Fruit fly (Drosophila melanogaster) whole organism, pupa: ENCODE measurements around the gene CG10597.
A peak's percentile ranks its signal among the peaks of the same experiment; 100 is the strongest.

Experiments
- CG10348 ChIP-seq: fragments of 200-800 bp; sonication (Bioruptor generic); IDR thresholded peaks from 2 replicates; pipeline ENCODE4 v1.3.6; 2022; ENCODE audit warnings: missing biosample characterization, missing genetic modification characterization
- CG12605 ChIP-seq: fragments of 200-800 bp; sonication (Bioruptor generic); IDR thresholded peaks from 2 replicates; pipeline ENCODE4 v1.3.6; 2022; ENCODE audit warnings: missing biosample characterization, missing genetic modification characterization
- CG13204 ChIP-seq: fragments of 200-800 bp; sonication (Bioruptor generic); optimal IDR thresholded peaks from 2 replicates; lab custom pipeline; 2018; ENCODE audit warnings: missing biosample characterization, mild to moderate bottlenecking, missing genetic modification characterization, moderate library complexity
- CG14655 ChIP-seq: fragments of 200-800 bp; sonication (Bioruptor generic); optimal IDR thresholded peaks from 3 replicates; lab custom pipeline; 2017; ENCODE audit warnings: mild to moderate bottlenecking, missing biosample characterization, missing genetic modification reagents, missing genetic modification characterization
- CG15710 ChIP-seq: fragments of 200-800 bp; sonication (Bioruptor generic); optimal IDR thresholded peaks from 2 replicates; lab custom pipeline; 2018; ENCODE audit warnings: missing biosample characterization, mild to moderate bottlenecking, missing genetic modification characterization, moderate library complexity
- CG17806 ChIP-seq: fragments of 200-800 bp; sonication (Bioruptor generic); optimal IDR thresholded peaks from 2 replicates; lab custom pipeline; 2018; ENCODE audit warnings: missing biosample characterization, mild to moderate bottlenecking, missing genetic modification characterization, moderate library complexity
- CG32121 ChIP-seq: fragments of 200-800 bp; sonication (Bioruptor generic); IDR thresholded peaks from 2 replicates; pipeline ENCODE4 v1.3.6; 2022; ENCODE audit warnings: missing biosample characterization, missing genetic modification characterization
- CG34367 ChIP-seq: fragments of 200-800 bp; sonication (Bioruptor generic); optimal IDR thresholded peaks from 2 replicates; lab custom pipeline; 2018; ENCODE audit warnings: missing biosample characterization, mild to moderate bottlenecking, missing genetic modification characterization
- CG4496 ChIP-seq: fragments of 200-800 bp; sonication (Bioruptor generic); IDR thresholded peaks from 3 replicates; pipeline ENCODE4 v1.3.6; 2022; ENCODE audit warnings: missing biosample characterization, missing genetic modification characterization
- CG8159 ChIP-seq: fragments of 200-800 bp; sonication (Bioruptor generic); optimal IDR thresholded peaks from 3 replicates; lab custom pipeline; 2018; ENCODE audit warnings: missing biosample characterization, mild to moderate bottlenecking, missing genetic modification characterization, moderate library complexity
- CG8301 ChIP-seq: fragments of 200-800 bp; sonication (Bioruptor generic); optimal IDR thresholded peaks from 2 replicates; lab custom pipeline; 2018; ENCODE audit warnings: missing biosample characterization, mild to moderate bottlenecking, missing genetic modification characterization
- CG9948 ChIP-seq: fragments of 200-800 bp; sonication (Bioruptor generic); optimal IDR thresholded peaks from 2 replicates; lab custom pipeline; 2018; ENCODE audit warnings: missing biosample characterization, mild to moderate bottlenecking, missing genetic modification characterization, moderate library complexity
- D1 ChIP-seq: fragments of 200-800 bp; sonication (Bioruptor generic); optimal IDR thresholded peaks from 2 replicates; lab custom pipeline; 2018; ENCODE audit warnings: missing biosample characterization, mild to moderate bottlenecking, missing genetic modification characterization, moderate library complexity
- EcR ChIP-seq: fragments of 200-800 bp; sonication (Bioruptor generic); optimal IDR thresholded peaks from 3 replicates; lab custom pipeline; 2019; ENCODE audit warnings: missing biosample characterization, missing genetic modification characterization, mild to moderate bottlenecking, moderate library complexity, missing genetic modification reagents
- Ets98B ChIP-seq: fragments of 200-800 bp; sonication (Bioruptor generic); IDR thresholded peaks from 2 replicates; pipeline ENCODE4 v1.3.6; 2022; ENCODE audit warnings: missing biosample characterization, missing genetic modification characterization
- Pif1A ChIP-seq: fragments of 200-800 bp; sonication (Bioruptor generic); optimal IDR thresholded peaks from 3 replicates; lab custom pipeline; 2016; ENCODE audit warnings: missing biosample characterization, missing genetic modification characterization
- Pif1B ChIP-seq: fragments of 200-800 bp; sonication (Bioruptor generic); optimal IDR thresholded peaks from 3 replicates; lab custom pipeline; 2016; ENCODE audit warnings: missing biosample characterization, missing genetic modification characterization
- Snoo ChIP-seq: fragments of 200-800 bp; sonication (Bioruptor generic); optimal IDR thresholded peaks from 3 replicates; lab custom pipeline; 2017; ENCODE audit warnings: missing biosample characterization, mild to moderate bottlenecking, missing genetic modification characterization, inconsistent platforms
- fd96Ca ChIP-seq: fragments of 200-800 bp; sonication (Bioruptor generic); IDR thresholded peaks from 3 replicates; pipeline ENCODE4 v1.3.6; 2022; ENCODE audit warnings: missing biosample characterization, missing genetic modification characterization
- gl ChIP-seq: fragments of 200-800 bp; sonication (Bioruptor generic); optimal IDR thresholded peaks from 2 replicates; lab custom pipeline; 2018; ENCODE audit warnings: missing biosample characterization, mild to moderate bottlenecking, missing genetic modification characterization
- rn ChIP-seq: fragments of 200-800 bp; sonication (Bioruptor generic); IDR thresholded peaks from 2 replicates; pipeline ENCODE4 v1.3.6; 2022; ENCODE audit warnings: missing biosample characterization, missing genetic modification characterization

CG10597 gene

dm6 chrX:17254094-17254493 is 23.2 kb upstream of the CG10597 start:
- TF ChIP-seq CG10348 (GFP tag; lab: Robert Waterston, UW) (no peak), Pif1B (no peak), gl (tag; lab: Kevin White, UChicago) (no peak), CG15710 (tag; lab: Kevin White, UChicago) (no peak), CG34367 (tag; lab: Kevin White, UChicago) (no peak), CG14655 (GFP tag; lab: Kevin White, UChicago) (peak; percentile 24)

dm6 chrX:17249326-17249725 is 18.5 kb upstream of the CG10597 start, which contains the start of gene CG8675:
Gene CG8675 (minus strand): TSS chrX:17249502.
- TF ChIP-seq CG17806 (tag; lab: Kevin White, UChicago) (no peak), CG14655 (GFP tag; lab: Kevin White, UChicago) (no peak), CG15710 (tag; lab: Kevin White, UChicago) (no peak), fd96Ca (GFP tag; lab: Robert Waterston, UW) (no peak), gl (tag; lab: Kevin White, UChicago) (no peak), EcR (GFP tag; lab: Kevin White, UChicago) (no peak), CG8159 (tag; lab: Kevin White, UChicago) (no peak), CG8301 (tag; lab: Kevin White, UChicago) (no peak), CG4496 (no peak), Pif1A (GFP tag; lab: Kevin White, UChicago) (no peak), CG9948 (tag; lab: Kevin White, UChicago) (no peak), CG10348 (GFP tag; lab: Robert Waterston, UW) (no peak), Pif1B (no peak), CG12605 (GFP tag; lab: Robert Waterston, UW) (no peak), rn (no peak), Ets98B (GFP tag; lab: Robert Waterston, UW) (no peak), CG13204 (GFP tag; lab: Kevin White, UChicago) (no peak), CG34367 (tag; lab: Kevin White, UChicago) (no peak), CG32121 (GFP tag; lab: Robert Waterston, UW) (no peak), D1 (tag; lab: Kevin White, UChicago) (no peak)

- TF ChIP-seq CG15710 (tag; lab: Kevin White, UChicago) (no peak), CG32121 (GFP tag; lab: Robert Waterston, UW) (no peak), Pif1B (no peak), EcR (GFP tag; lab: Kevin White, UChicago) (no peak), CG14655 (GFP tag; lab: Kevin White, UChicago) (no peak)
These were observed 16.1 kb upstream of the CG10597 start, which contains the start of gene CG42854 for dm6 chrX:17246916-17247315. Gene CG42854 (minus strand): TSS chrX:17247016.

dm6 chrX:17244854-17245253 is 14.0 kb upstream of the CG10597 start, which contains the start of gene CG8915:
Gene CG8915 (minus strand): TSS chrX:17245001.
- TF ChIP-seq CG15710 (tag; lab: Kevin White, UChicago) (no peak), CG17806 (tag; lab: Kevin White, UChicago) (no peak), D1 (tag; lab: Kevin White, UChicago) (no peak), CG14655 (GFP tag; lab: Kevin White, UChicago) (no peak), rn (no peak)

dm6 chrX:17237421-17237820 is 6.6 kb upstream of the CG10597 start:
- TF ChIP-seq CG10348 (GFP tag; lab: Robert Waterston, UW) (no peak), gl (tag; lab: Kevin White, UChicago) (no peak), CG15710 (tag; lab: Kevin White, UChicago) (peak; percentile 72), CG32121 (GFP tag; lab: Robert Waterston, UW) (peak; percentile 69; the same call in 1 of the 2 replicates), CG17806 (tag; lab: Kevin White, UChicago) (peak; percentile 72), CG8159 (tag; lab: Kevin White, UChicago) (peak; percentile 77), Snoo (no peak), Ets98B (GFP tag; lab: Robert Waterston, UW) (peak; percentile 30; the same call in 1 of the 2 replicates), CG34367 (tag; lab: Kevin White, UChicago) (peak; percentile 55), CG4496 (peak; percentile 52), CG14655 (GFP tag; lab: Kevin White, UChicago) (peak; percentile 83), CG8301 (tag; lab: Kevin White, UChicago) (peak; percentile 76), CG13204 (GFP tag; lab: Kevin White, UChicago) (peak; percentile 35), rn (0 out of 2 replicates have a peak, but pooled peaks have one; percentile 11), CG9948 (tag; lab: Kevin White, UChicago) (peak; percentile 79), fd96Ca (GFP tag; lab: Robert Waterston, UW) (no peak), Pif1B (peak; percentile 45), CG12605 (GFP tag; lab: Robert Waterston, UW) (peak; percentile 36; the same call in 1 of the 2 replicates), Pif1A (GFP tag; lab: Kevin White, UChicago) (peak; percentile 51), D1 (tag; lab: Kevin White, UChicago) (peak; percentile 53), EcR (GFP tag; lab: Kevin White, UChicago) (no peak)

- TF ChIP-seq Pif1A (GFP tag; lab: Kevin White, UChicago), result no peak
- no peak for TF ChIP-seq CG8301 (tag; lab: Kevin White, UChicago)
- TF ChIP-seq fd96Ca (GFP tag; lab: Robert Waterston, UW), result no peak
- no peak for TF ChIP-seq CG15710 (tag; lab: Kevin White, UChicago)
- TF ChIP-seq CG8159 (tag; lab: Kevin White, UChicago), result no peak
- TF ChIP-seq rn, result no peak
- TF ChIP-seq CG10348 (GFP tag; lab: Robert Waterston, UW), result no peak
- no peak for TF ChIP-seq EcR (GFP tag; lab: Kevin White, UChicago)
- TF ChIP-seq CG13204 (GFP tag; lab: Kevin White, UChicago), result no peak
These were observed 5.6 kb upstream of the CG10597 start for dm6 chrX:17236468-17236867.
